Worm (Caenorhabditis elegans) whole organism, L4/young adult: ENCODE data around the gene C43F9.7.

Experiments used
- dao-5 ChIP-seq: sonication (generic microtip); optimal IDR thresholded peaks from 2 replicates; lab custom pipeline; 2016; ENCODE audit warnings: missing genotype, missing genetic modification characterization, moderate library complexity, missing compliant biosample characterization
- him-1 ChIP-seq: sonication (generic microtip); optimal IDR thresholded peaks from 2 replicates; lab custom pipeline; 2016; ENCODE audit warnings: missing genotype, missing genetic modification reagents, missing genetic modification characterization, missing compliant biosample characterization

DNA sequence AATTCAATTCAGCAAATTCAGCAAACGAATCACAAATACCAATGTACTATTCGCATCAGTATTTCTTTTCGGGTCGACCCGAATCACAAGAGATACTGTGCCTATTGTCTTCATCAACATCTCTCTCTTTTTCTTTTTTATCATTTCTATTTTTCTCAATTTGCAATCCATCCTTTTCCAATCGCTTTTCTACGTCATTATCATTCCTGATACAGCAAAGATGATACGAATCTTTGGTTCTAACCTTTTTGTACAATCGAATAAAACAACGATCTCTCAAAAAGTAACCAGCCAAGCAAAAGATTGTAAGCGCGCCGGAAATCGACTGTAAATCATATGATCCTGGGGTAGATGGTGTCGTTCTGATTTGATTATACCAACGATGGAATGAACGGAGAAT lies 16.4 kb upstream of the C43F9.7 start:
- no peak for TF ChIP-seq him-1 (tag; lab: Kevin White, UChicago)
- TF ChIP-seq dao-5: no peak
